Fruit fly (Drosophila melanogaster) Kc167 (cell line): Measurements from ENCODE around the gene Itpr.

Experiments used
- h ChIP-seq: fragments of >200 bp; optimal IDR thresholded peaks from 3 replicates; lab custom pipeline; 2018; ENCODE audit warnings: missing external identifiers
- insv ChIP-seq: fragments of >200 bp; optimal IDR thresholded peaks from 3 replicates; lab custom pipeline; 2018; ENCODE audit warnings: missing external identifiers
- psq ChIP-seq: fragments of >200 bp; optimal IDR thresholded peaks from 2 replicates; lab custom pipeline; 2017; ENCODE audit warnings: missing external identifiers

DNA sequence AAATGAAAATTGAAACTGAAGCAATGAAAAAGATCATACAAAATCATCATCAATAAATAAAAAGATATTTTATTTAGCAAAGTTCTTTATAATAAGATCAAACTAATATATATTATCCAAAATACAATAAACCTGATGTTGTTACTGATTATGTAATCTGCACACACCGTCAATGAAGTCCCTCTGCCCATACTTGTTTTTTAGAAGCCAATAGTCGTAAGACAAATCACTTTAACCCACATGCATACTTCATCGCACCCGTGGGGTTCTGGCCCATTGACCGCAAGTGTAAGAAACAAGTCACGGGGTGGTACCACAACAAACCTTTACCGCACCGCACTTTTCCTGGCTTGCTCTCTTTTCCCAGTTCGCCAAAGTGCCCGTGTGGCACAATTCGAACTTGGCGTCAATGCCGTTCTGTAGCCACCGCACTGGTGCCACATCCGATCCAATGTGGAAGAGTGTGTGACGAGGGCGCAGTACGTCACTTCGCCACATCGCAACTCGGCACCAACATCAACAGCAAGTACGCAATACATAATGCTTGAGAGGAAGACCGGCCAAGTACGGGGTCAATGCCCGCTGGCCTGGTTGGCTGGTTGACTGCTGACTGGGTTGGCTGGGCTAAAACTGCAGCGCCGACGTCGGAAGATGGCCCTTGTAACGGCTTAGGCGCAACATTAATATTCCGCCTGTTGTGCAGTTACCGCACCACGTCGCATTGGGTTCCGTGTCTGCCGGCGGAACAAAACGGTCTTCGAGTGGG lies 56.2 kb downstream of the Itpr start:
- TF ChIP-seq insv (no peak), psq (lab: Kevin White, UChicago) (no peak), h (no peak)
